Fruit fly (Drosophila melanogaster) whole organism, pupa: ENCODE results near the gene cyr.

Experiments
- D1 ChIP-seq: fragments of 200-800 bp; sonication (Bioruptor generic); optimal IDR thresholded peaks from 2 replicates; lab custom pipeline; 2018; ENCODE audit warnings: missing biosample characterization, mild to moderate bottlenecking, missing genetic modification characterization, moderate library complexity
- fd96Ca ChIP-seq: fragments of 200-800 bp; sonication (Bioruptor generic); IDR thresholded peaks from 3 replicates; pipeline ENCODE4 v1.3.6; 2022; ENCODE audit warnings: missing biosample characterization, missing genetic modification characterization
- gl ChIP-seq: fragments of 200-800 bp; sonication (Bioruptor generic); optimal IDR thresholded peaks from 2 replicates; lab custom pipeline; 2018; ENCODE audit warnings: missing biosample characterization, mild to moderate bottlenecking, missing genetic modification characterization
- rn ChIP-seq: fragments of 200-800 bp; sonication (Bioruptor generic); IDR thresholded peaks from 2 replicates; pipeline ENCODE4 v1.3.6; 2022; ENCODE audit warnings: missing biosample characterization, missing genetic modification characterization

DNA sequence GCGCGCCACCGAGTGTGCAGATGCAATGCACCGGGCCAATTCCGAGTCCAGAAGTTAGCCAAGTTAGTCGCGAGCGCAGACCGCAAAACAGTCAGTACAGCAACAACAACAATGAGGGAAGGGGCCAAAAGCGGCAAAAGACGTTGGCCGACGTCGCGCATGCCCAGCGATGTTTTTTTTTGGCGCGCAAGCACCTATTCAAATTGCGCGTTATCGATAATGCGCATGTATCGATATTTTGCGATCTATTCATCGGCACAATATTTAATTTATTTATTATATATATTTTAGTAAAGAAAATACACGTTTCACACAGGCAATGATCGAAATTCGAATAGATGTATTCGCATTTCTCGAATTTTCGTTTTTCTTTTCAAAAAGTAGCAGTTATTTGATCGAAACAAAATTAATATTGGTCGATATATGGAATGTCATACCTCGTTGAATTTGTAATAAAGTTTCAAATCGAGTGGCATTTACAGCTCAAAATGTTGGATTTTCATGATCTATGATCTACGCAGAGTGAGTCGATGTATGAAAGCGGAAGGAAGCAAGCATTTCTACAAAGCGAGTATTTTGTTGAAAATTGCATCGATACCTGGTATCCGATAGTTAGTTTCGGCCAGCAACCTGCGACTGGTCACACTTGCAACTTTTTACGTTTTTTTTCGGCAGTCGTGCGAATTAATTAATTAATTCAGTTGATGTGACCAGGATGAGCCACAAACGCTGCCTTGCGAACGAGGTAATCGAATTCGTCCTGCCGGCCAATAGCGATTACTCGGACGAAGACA, 6.1 kb downstream of the cyr start, which contains the start of gene CG2116:
- TF ChIP-seq gl: no peak
- no peak for TF ChIP-seq D1 (tag; lab: Kevin White, UChicago)
- TF ChIP-seq rn (GFP tag; lab: Robert Waterston, UW): no peak
- TF ChIP-seq fd96Ca (GFP tag; lab: Robert Waterston, UW): no peak
